Fruit fly (Drosophila melanogaster) whole organism, embryonic: Measurements from ENCODE around the gene sage.

Experiments used
- CG10267 ChIP-seq: fragments of 200-800 bp; sonication (Bioruptor generic); optimal IDR thresholded peaks from 2 replicates; lab custom pipeline; 2018; ENCODE audit warnings: missing biosample characterization, mild to moderate bottlenecking, missing genetic modification characterization, moderate library complexity
- CG10654 ChIP-seq: fragments of 200-800 bp; sonication (Bioruptor generic); optimal IDR thresholded peaks from 2 replicates; lab custom pipeline; 2016; ENCODE audit warnings: missing biosample characterization, missing genetic modification characterization
- CG16815 ChIP-seq: fragments of 200-800 bp; sonication (Bioruptor generic); optimal IDR thresholded peaks from 3 replicates; lab custom pipeline; 2017; ENCODE audit warnings: missing biosample characterization, mild to moderate bottlenecking, missing genetic modification characterization
- CG17829 ChIP-seq: fragments of 200-800 bp; optimal IDR thresholded peaks from 2 replicates; lab custom pipeline; 2019; ENCODE audit warnings: missing biosample characterization, mild to moderate bottlenecking, missing genetic modification characterization, moderate library complexity
- CG2120 ChIP-seq: fragments of 200-800 bp; sonication (Bioruptor generic); optimal IDR thresholded peaks from 3 replicates; lab custom pipeline; 2016; ENCODE audit warnings: missing biosample characterization, missing genetic modification characterization
- CG2129 ChIP-seq: fragments of 200-800 bp; sonication (Bioruptor generic); IDR thresholded peaks from 2 replicates; pipeline ENCODE4 v1.3.6; 2022; ENCODE audit warnings: missing biosample characterization, missing genetic modification characterization; ENCODE audit not compliant: partially characterized antibody
- CG32532 ChIP-seq: fragments of 200-800 bp; sonication (Bioruptor generic); IDR thresholded peaks from 2 replicates; pipeline ENCODE4 v1.3.6; 2022; ENCODE audit warnings: missing biosample characterization, missing genetic modification characterization
- CG3407 ChIP-seq: fragments of 200-800 bp; sonication (Bioruptor generic); optimal IDR thresholded peaks from 2 replicates; lab custom pipeline; 2018; ENCODE audit warnings: missing biosample characterization, mild to moderate bottlenecking, missing genetic modification characterization
- CG3847 ChIP-seq: fragments of 200-800 bp; sonication (Bioruptor generic); IDR thresholded peaks from 2 replicates; pipeline ENCODE4 v1.3.6; 2022; ENCODE audit warnings: missing biosample characterization, missing genetic modification characterization
- CG4820 ChIP-seq: fragments of 200-800 bp; sonication (Bioruptor generic); optimal IDR thresholded peaks from 3 replicates; lab custom pipeline; 2016; ENCODE audit warnings: missing biosample characterization, missing genetic modification characterization
- CG6689 ChIP-seq: fragments of 200-800 bp; sonication (Bioruptor generic); IDR thresholded peaks from 2 replicates; pipeline ENCODE4 v1.3.6; 2022; ENCODE audit warnings: missing biosample characterization, missing genetic modification characterization
- CG7556 ChIP-seq: fragments of 200-800 bp; sonication (Bioruptor generic); optimal IDR thresholded peaks from 2 replicates; lab custom pipeline; 2017; ENCODE audit warnings: missing biosample characterization, mild to moderate bottlenecking, missing genetic modification characterization
- CG8388 ChIP-seq: fragments of 200-800 bp; sonication (Bioruptor generic); optimal IDR thresholded peaks from 2 replicates; lab custom pipeline; 2019; ENCODE audit warnings: missing biosample characterization, mild to moderate bottlenecking, missing genetic modification characterization, moderate library complexity
- CG8765 ChIP-seq: fragments of 200-800 bp; sonication (Bioruptor generic); IDR thresholded peaks from 2 replicates; pipeline ENCODE4 v1.3.6; 2022; ENCODE audit warnings: missing biosample characterization, missing genetic modification characterization
- CG9727 ChIP-seq: fragments of 200-800 bp; sonication (Bioruptor generic); optimal IDR thresholded peaks from 3 replicates; lab custom pipeline; 2017; ENCODE audit warnings: missing biosample characterization, mild to moderate bottlenecking, missing genetic modification characterization
- CG9817 ChIP-seq: fragments of 200-800 bp; sonication (Bioruptor generic); optimal IDR thresholded peaks from 2 replicates; lab custom pipeline; 2018; ENCODE audit warnings: missing biosample characterization, mild to moderate bottlenecking, missing genetic modification characterization, moderate library complexity
- Chrac-16 ChIP-seq: fragments of 200-800 bp; sonication (Bioruptor generic); optimal IDR thresholded peaks from 3 replicates; lab custom pipeline; 2016; ENCODE audit warnings: missing biosample characterization, missing genetic modification characterization
- CoRest ChIP-seq: fragments of 200-800 bp; sonication (Bioruptor generic); optimal IDR thresholded peaks from 3 replicates; lab custom pipeline; 2018; ENCODE audit warnings: missing biosample characterization, mild to moderate bottlenecking, missing genetic modification characterization, moderate library complexity
- D19A ChIP-seq: fragments of 200-800 bp; optimal IDR thresholded peaks from 3 replicates; lab custom pipeline; 2019; ENCODE audit warnings: missing biosample characterization, mild to moderate bottlenecking, missing genetic modification characterization, moderate library complexity
- E2f1 ChIP-seq: fragments of 200-800 bp; sonication (Bioruptor generic); IDR thresholded peaks from 2 replicates; pipeline ENCODE4 v1.3.6; 2022; ENCODE audit warnings: missing biosample characterization, missing genetic modification characterization
- E2f2 ChIP-seq: fragments of 200-800 bp; sonication (Bioruptor generic); IDR thresholded peaks from 2 replicates; pipeline ENCODE4 v1.3.6; 2022; ENCODE audit warnings: missing biosample characterization, missing genetic modification characterization
- Hand ChIP-seq: fragments of 200-800 bp; sonication (Bioruptor generic); optimal IDR thresholded peaks from 2 replicates; lab custom pipeline; 2017; ENCODE audit warnings: mild to moderate bottlenecking, missing biosample characterization, missing genetic modification reagents, missing genetic modification characterization
- Hmx ChIP-seq: fragments of 200-800 bp; sonication (Bioruptor generic); optimal IDR thresholded peaks from 2 replicates; lab custom pipeline; 2016; ENCODE audit warnings: missing biosample characterization, missing genetic modification characterization
- Mes4 ChIP-seq: fragments of 200-800 bp; sonication (Bioruptor generic); optimal IDR thresholded peaks from 2 replicates; lab custom pipeline; 2016; ENCODE audit warnings: missing biosample characterization, missing genetic modification characterization
- PHDP ChIP-seq: fragments of 200-800 bp; sonication (Bioruptor generic); optimal IDR thresholded peaks from 3 replicates; lab custom pipeline; 2018; ENCODE audit warnings: missing biosample characterization, mild to moderate bottlenecking, missing genetic modification characterization, moderate library complexity
- Sox102F ChIP-seq: fragments of 200-800 bp; sonication (Bioruptor generic); optimal IDR thresholded peaks from 2 replicates; lab custom pipeline; 2018; ENCODE audit warnings: missing biosample characterization, mild to moderate bottlenecking, missing genetic modification characterization, moderate library complexity
- Stat92E ChIP-seq, 3 experiments: fragments of >200 bp in 2 of 3; fragments of 200-800 bp in 1 of 3; sonication (Bioruptor generic) in 1 of 3; optimal IDR thresholded peaks; 2 replicates each; lab custom pipeline; 2017 to 2019; ENCODE audit warnings: missing biosample characterization in 3 of 3, missing genetic modification characterization in 3 of 3, mild to moderate bottlenecking in 1 of 3, moderate library complexity in 1 of 3
- Xbp1 ChIP-seq: fragments of 200-800 bp; sonication (Bioruptor generic); optimal IDR thresholded peaks from 3 replicates; lab custom pipeline; 2016; ENCODE audit warnings: missing biosample characterization, mild to moderate bottlenecking, missing genetic modification characterization
- Xrp1 ChIP-seq: fragments of 200-800 bp; sonication (Bioruptor generic); IDR thresholded peaks from 2 replicates; pipeline ENCODE4 v1.3.6; 2022; ENCODE audit warnings: missing biosample characterization, missing genetic modification characterization
- crp ChIP-seq, 2 experiments: fragments of 200-800 bp; sonication (Bioruptor generic); optimal IDR thresholded peaks; 2 replicates in 1 of 2; 3 replicates in 1 of 2; lab custom pipeline; 2017; ENCODE audit warnings: missing biosample characterization in 2 of 2, missing genetic modification characterization in 2 of 2, mild to moderate bottlenecking in 1 of 2, moderate library complexity in 1 of 2
- dmrt11E ChIP-seq: fragments of 200-800 bp; sonication (Bioruptor generic); optimal IDR thresholded peaks from 3 replicates; lab custom pipeline; 2018; ENCODE audit warnings: missing biosample characterization, mild to moderate bottlenecking, missing genetic modification characterization, moderate library complexity
- exex ChIP-seq: fragments of 200-800 bp; sonication (Bioruptor generic); optimal IDR thresholded peaks from 4 replicates; lab custom pipeline; 2018; ENCODE audit warnings: missing biosample characterization, mild to moderate bottlenecking, missing genetic modification characterization, moderate library complexity
- fu2 ChIP-seq: fragments of 200-800 bp; sonication (Bioruptor generic); optimal IDR thresholded peaks from 2 replicates; lab custom pipeline; 2016; ENCODE audit warnings: missing biosample characterization, missing genetic modification characterization
- gce ChIP-seq: fragments of 200-800 bp; sonication (Bioruptor generic); IDR thresholded peaks from 3 replicates; pipeline ENCODE4 v1.3.6; 2022; ENCODE audit warnings: missing biosample characterization, missing genetic modification characterization
- lilli ChIP-seq: fragments of 200-800 bp; sonication (Bioruptor generic); optimal IDR thresholded peaks from 3 replicates; lab custom pipeline; 2016; ENCODE audit warnings: missing biosample characterization, missing genetic modification characterization
- lmd ChIP-seq: fragments of 200-800 bp; sonication (Bioruptor generic); IDR thresholded peaks from 2 replicates; pipeline ENCODE4 v1.3.6; 2022; ENCODE audit warnings: missing biosample characterization, missing genetic modification characterization
- mld ChIP-seq: fragments of 200-800 bp; sonication (Bioruptor generic); IDR thresholded peaks from 3 replicates; pipeline ENCODE4 v1.3.6; 2022; ENCODE audit warnings: missing biosample characterization, missing genetic modification characterization; ENCODE audit not compliant: partially characterized antibody
- nau ChIP-seq: fragments of 200-800 bp; sonication (Bioruptor generic); optimal IDR thresholded peaks from 3 replicates; lab custom pipeline; 2017; ENCODE audit warnings: missing biosample characterization, mild to moderate bottlenecking, missing genetic modification characterization, missing genetic modification reagents
- ranshi ChIP-seq: fragments of 200-800 bp; sonication (Bioruptor generic); IDR thresholded peaks from 2 replicates; pipeline ENCODE4 v1.3.6; 2022; ENCODE audit warnings: missing biosample characterization, missing genetic modification characterization
- salm ChIP-seq: fragments of 200-800 bp; sonication (Bioruptor generic); optimal IDR thresholded peaks from 2 replicates; lab custom pipeline; 2018; ENCODE audit warnings: missing biosample characterization, mild to moderate bottlenecking, missing genetic modification characterization
- sisA ChIP-seq: fragments of 200-800 bp; sonication (Bioruptor generic); IDR thresholded peaks from 2 replicates; pipeline ENCODE4 v1.3.6; 2022; ENCODE audit warnings: missing biosample characterization, missing genetic modification characterization
- slbo ChIP-seq: fragments of 200-800 bp; sonication (Bioruptor generic); IDR thresholded peaks from 2 replicates; pipeline ENCODE4 v1.3.6; 2022; ENCODE audit warnings: missing biosample characterization, missing genetic modification characterization
- unpg ChIP-seq: fragments of 200-800 bp; sonication (Bioruptor generic); optimal IDR thresholded peaks from 3 replicates; lab custom pipeline; 2018; ENCODE audit warnings: missing biosample characterization, mild to moderate bottlenecking, missing genetic modification characterization, moderate library complexity
- usp ChIP-seq: fragments of >200 bp; optimal IDR thresholded peaks from 2 replicates; lab custom pipeline; 2017; ENCODE audit warnings: missing biosample characterization, missing genetic modification characterization
- vvl ChIP-seq: fragments of 200-800 bp; sonication (Bioruptor generic); IDR thresholded peaks from 2 replicates; pipeline ENCODE4 v1.3.6; 2022; ENCODE audit warnings: missing biosample characterization, missing genetic modification characterization
- zen2 ChIP-seq: fragments of 200-800 bp; sonication (Bioruptor generic); IDR thresholded peaks from 3 replicates; pipeline ENCODE4 v1.3.6; 2022; ENCODE audit warnings: missing biosample characterization, missing genetic modification characterization; ENCODE audit not compliant: partially characterized antibody

Gene sage

dm6 chr3R:9250868-9251267 is 13.1 kb downstream of the sage start (continued):
- TF ChIP-seq CG9727, result no peak
- no peak for TF ChIP-seq D19A (tag; lab: Kevin White, UChicago)
- TF ChIP-seq E2f2 (GFP tag; lab: Robert Waterston, UW), result 0 out of 2 replicates have a peak, but pooled peaks have one; percentile 21
- TF ChIP-seq CG8388 (GFP tag; lab: Kevin White, UChicago), result peak; percentile 25
- no peak for TF ChIP-seq CG8765
- peak; percentile 0 for TF ChIP-seq CG10654 (GFP tag; lab: Kevin White, UChicago)
- TF ChIP-seq CG3407 (GFP tag; lab: Kevin White, UChicago), result no peak
- TF ChIP-seq Hmx, result no peak
- no peak for TF ChIP-seq CG7556 (GFP tag; lab: Kevin White, UChicago)
- TF ChIP-seq Mes4 (GFP tag; lab: Kevin White, UChicago), result no peak
- no peak for TF ChIP-seq salm (tag; lab: Kevin White, UChicago)
- no peak for TF ChIP-seq zen2 (GFP tag; lab: Robert Waterston, UW)
- TF ChIP-seq crp (GFP tag; optimal IDR thresholded peaks at IDR 0.05; lab: Kevin White, UChicago), result no peak
- peak; percentile 51 for TF ChIP-seq dmrt11E (tag; lab: Kevin White, UChicago)
- TF ChIP-seq CG16815 (GFP tag; lab: Kevin White, UChicago), result no peak
- TF ChIP-seq CG3847 (GFP tag; lab: Robert Waterston, UW), result peak; percentile 36; the same call in 1 of the 2 replicates
- TF ChIP-seq CG10267 (tag; lab: Kevin White, UChicago), result peak; percentile 6
- peak; percentile 18 for TF ChIP-seq Chrac-16 (GFP tag; lab: Kevin White, UChicago)
- no peak for TF ChIP-seq CG2129 (GFP tag; lab: Robert Waterston, UW)
- TF ChIP-seq nau (GFP tag; lab: Kevin White, UChicago), result no peak
- peak; percentile 22 for TF ChIP-seq CG4820 (GFP tag; lab: Kevin White, UChicago)
- peak; percentile 52; the same call in 1 of the 2 replicates for TF ChIP-seq CG6689
- TF ChIP-seq CG32532 (GFP tag; lab: Robert Waterston, UW), result 0 out of 2 replicates have a peak, but pooled peaks have one; percentile 20
- TF ChIP-seq lilli (GFP tag; lab: Kevin White, UChicago), result peak; percentile 3
- TF ChIP-seq Hand, result no peak
- peak; percentile 52 for TF ChIP-seq vvl (GFP tag; lab: Robert Waterston, UW)
- peak; percentile 33 for TF ChIP-seq Xbp1 (GFP tag; lab: Kevin White, UChicago)
- TF ChIP-seq gce, result peak; percentile 36; the same call in 1 of the 3 replicates
- TF ChIP-seq CoRest (tag; lab: Kevin White, UChicago), result no peak
- TF ChIP-seq CG2120, result no peak
- TF ChIP-seq unpg (GFP tag; lab: Kevin White, UChicago), result peak; percentile 30
- peak; percentile 35; the same call in 1 of the 2 replicates for TF ChIP-seq E2f1 (GFP tag; lab: Robert Waterston, UW)
- peak; percentile 27; the same call in 1 of the 2 replicates for TF ChIP-seq sisA (GFP tag; lab: Robert Waterston, UW)
- peak; percentile 39 for TF ChIP-seq CG17829 (tag; lab: Kevin White, UChicago)
- TF ChIP-seq Sox102F (GFP tag; lab: Kevin White, UChicago), result peak; percentile 51
- no peak for TF ChIP-seq fu2 (GFP tag; lab: Kevin White, UChicago)
- TF ChIP-seq PHDP, result no peak
- no peak for TF ChIP-seq CG9817
- TF ChIP-seq Stat92E (GFP tag; optimal IDR thresholded peaks at IDR 0.05; lab: Kevin White, UChicago), result no peak
- peak; percentile 39 for TF ChIP-seq lmd (GFP tag; lab: Robert Waterston, UW)
- peak; percentile 27; the same call in 1 of the 2 replicates for TF ChIP-seq slbo (GFP tag; lab: Robert Waterston, UW)
- TF ChIP-seq exex (tag; lab: Kevin White, UChicago), result no peak
- no peak for TF ChIP-seq mld (GFP tag; lab: Robert Waterston, UW)
- peak; percentile 66 for TF ChIP-seq Xrp1 (GFP tag; lab: Robert Waterston, UW)
- TF ChIP-seq ranshi, result peak; percentile 42; the same call in 1 of the 2 replicates
- no peak for TF ChIP-seq usp
